Worm (Caenorhabditis elegans) whole organism, late embryonic: ENCODE results near the gene rbm-28.

Experiments used
- F13H6.1 ChIP-seq: sonication (generic microtip); optimal IDR thresholded peaks from 2 replicates; lab custom pipeline; 2016; ENCODE audit warnings: missing genetic modification characterization, missing compliant biosample characterization
- K09A11.1 ChIP-seq: sonication (generic microtip); optimal IDR thresholded peaks from 2 replicates; lab custom pipeline; 2017; ENCODE audit warnings: antibody characterized with exemption, mild to moderate bottlenecking, missing genetic modification characterization, missing compliant biosample characterization; ENCODE audit not compliant: insufficient read depth
- T23F11.4 ChIP-seq: fragments of 200-800 bp; sonication (Bioruptor generic); optimal IDR thresholded peaks from 2 replicates; lab custom pipeline; 2018; ENCODE audit warnings: mild to moderate bottlenecking, missing genetic modification characterization, missing compliant biosample characterization
- ceh-14 ChIP-seq: sonication (generic microtip); optimal IDR thresholded peaks from 2 replicates; lab custom pipeline; 2016; ENCODE audit warnings: missing genotype, missing genetic modification characterization, missing compliant biosample characterization
- ceh-18 ChIP-seq: sonication (generic microtip); optimal IDR thresholded peaks from 2 replicates; lab custom pipeline; 2016; ENCODE audit warnings: missing genetic modification characterization, missing compliant biosample characterization
- ceh-2 ChIP-seq: sonication (generic microtip); optimal IDR thresholded peaks from 2 replicates; lab custom pipeline; 2016; ENCODE audit warnings: missing genotype, missing genetic modification characterization, missing compliant biosample characterization
- ceh-6 ChIP-seq: fragments of 200-800 bp; sonication (Bioruptor generic); optimal IDR thresholded peaks from 2 replicates; lab custom pipeline; 2018; ENCODE audit warnings: mild to moderate bottlenecking, missing genetic modification characterization, missing compliant biosample characterization
- elt-2 ChIP-seq: sonication (generic microtip); optimal IDR thresholded peaks from 2 replicates; lab custom pipeline; 2016; ENCODE audit warnings: missing genetic modification reagents, missing genetic modification characterization, missing compliant biosample characterization
- fkh-10 ChIP-seq: fragments of 150-350 bp; optimal IDR thresholded peaks from 2 replicates; lab custom pipeline; 2014; ENCODE audit warnings: missing biosample characterization, missing genetic modification reagents, missing genetic modification characterization
- gmeb-2 ChIP-seq: sonication (generic microtip); optimal IDR thresholded peaks from 2 replicates; lab custom pipeline; 2016; ENCODE audit warnings: missing genetic modification characterization, inconsistent platforms, missing compliant biosample characterization
- hlh-6 ChIP-seq: sonication (generic microtip); optimal IDR thresholded peaks from 2 replicates; lab custom pipeline; 2016; ENCODE audit warnings: missing genotype, missing genetic modification characterization, missing compliant biosample characterization
- nhr-232 ChIP-seq: sonication (generic microtip); optimal IDR thresholded peaks from 2 replicates; lab custom pipeline; 2016; ENCODE audit warnings: missing genetic modification characterization, missing compliant biosample characterization
- npax-4 ChIP-seq: sonication (generic microtip); optimal IDR thresholded peaks from 2 replicates; lab custom pipeline; 2016; ENCODE audit warnings: missing genetic modification characterization, missing compliant biosample characterization
- rnt-1 ChIP-seq: sonication (generic microtip); optimal IDR thresholded peaks from 2 replicates; lab custom pipeline; 2016; ENCODE audit warnings: missing genetic modification characterization, missing compliant biosample characterization
- sox-2 ChIP-seq: fragments of 200-800 bp; sonication (Bioruptor generic); IDR thresholded peaks from 2 replicates; pipeline ENCODE4 v1.3.6; 2022; ENCODE audit warnings: missing genetic modification reagents, missing genetic modification characterization, missing compliant biosample characterization
- unc-3 ChIP-seq, 2 experiments: fragments of 200-800 bp in 1 of 2; sonication (Bioruptor generic) in 1 of 2; sonication (generic microtip) in 1 of 2; conservative IDR thresholded peaks in 1 of 2; optimal IDR thresholded peaks in 1 of 2; 2 replicates each; pipeline versions ENCODE4 v1.3.6 to Lab custom; 2016 to 2022; ENCODE audit warnings: missing compliant biosample characterization in 2 of 2, missing genetic modification characterization in 2 of 2, missing genetic modification reagents in 1 of 2
- unc-55 ChIP-seq: sonication (generic microtip); optimal IDR thresholded peaks from 2 replicates; lab custom pipeline; 2017; ENCODE audit warnings: missing biosample characterization, missing genetic modification reagents, missing genetic modification characterization

The rbm-28 gene

ce11 chrII:14910307-14910706 lies 53.2 kb downstream of the rbm-28 start, which contains the start of gene R03C1.1:
Gene R03C1.1 (minus strand): TSS chrII:14910407.
- no peak for TF ChIP-seq elt-2 (tag; lab: Kevin White, UChicago)
- TF ChIP-seq sox-2 = no peak
- TF ChIP-seq ceh-6 (GFP tag; lab: Kevin White, UChicago) = no peak
- TF ChIP-seq unc-3 (GFP tag; conservative IDR thresholded peaks at IDR 0.05; lab: Robert Waterston, UW) = no peak
- TF ChIP-seq unc-3 (tag; optimal IDR thresholded peaks at IDR 0.05; lab: Kevin White, UChicago) = no peak
- no peak for TF ChIP-seq ceh-18
- TF ChIP-seq rnt-1 (tag; lab: Kevin White, UChicago) = no peak
- TF ChIP-seq ceh-14 (tag; lab: Kevin White, UChicago) = no peak
- TF ChIP-seq K09A11.1 (tag; lab: Kevin White, UChicago) = no peak
- no peak for TF ChIP-seq fkh-10
- no peak for TF ChIP-seq nhr-232 (tag; lab: Kevin White, UChicago)
- no peak for TF ChIP-seq ceh-2 (tag; lab: Kevin White, UChicago)
- no peak for TF ChIP-seq T23F11.4 (GFP tag; lab: Kevin White, UChicago)
- TF ChIP-seq F13H6.1 (tag; lab: Kevin White, UChicago) = no peak
- no peak for TF ChIP-seq hlh-6 (tag; lab: Kevin White, UChicago)
- TF ChIP-seq gmeb-2 (tag; lab: Kevin White, UChicago) = no peak
- TF ChIP-seq npax-4 = no peak
- no peak for TF ChIP-seq unc-55 (GFP tag; lab: Kevin White, UChicago)
